Fruit fly (Drosophila melanogaster): ENCODE data around the gene ppk21.

dm6 chr3R:29701739-29702138 is 37.2 kb downstream of the ppk21 start:
- TF ChIP-seq CTCF (optimal IDR thresholded peaks at IDR 0.05) (no peak), CG8478 (optimal IDR thresholded peaks at IDR 0.05) (no peak)

Measured in S2 (cell line).